Fruit fly (Drosophila melanogaster): ENCODE measurements around the gene eIF5.

DNA sequence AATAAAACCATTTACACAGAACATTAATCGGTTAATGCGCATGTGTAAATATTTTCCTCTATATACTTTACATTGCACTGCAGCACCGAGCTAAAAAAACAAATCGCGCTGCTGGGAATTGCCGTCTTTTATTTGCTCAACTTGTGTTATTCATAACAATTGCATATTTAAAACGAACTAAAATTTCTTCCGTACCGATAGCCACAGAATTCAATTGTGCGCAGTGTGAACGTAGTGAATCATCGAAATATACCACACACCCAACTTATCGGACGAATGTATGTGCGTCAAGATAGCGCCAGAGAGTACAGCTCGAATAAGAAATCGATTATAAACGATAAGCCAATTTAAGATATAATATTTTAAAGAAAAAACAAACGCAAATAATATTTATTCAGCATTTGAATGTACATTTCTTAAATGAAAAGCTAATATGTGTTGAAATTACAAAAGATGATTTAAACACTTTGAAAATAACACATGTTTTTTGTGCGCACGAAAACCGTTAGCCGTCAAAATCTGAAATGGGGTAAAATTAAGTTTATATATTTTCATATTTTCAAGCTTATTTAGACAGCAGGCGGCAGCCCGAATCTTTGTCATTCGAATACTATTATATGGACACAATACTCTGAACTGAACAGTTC lies 13.9 kb upstream of the eIF5 start, which contains the start of the genes vap and CG12698:
- TF ChIP-seq br (GFP tag; optimal IDR thresholded peaks at IDR 0.05) (no peak), dmrt93B (GFP tag; optimal IDR thresholded peaks at IDR 0.05) (no peak), jim (GFP tag; optimal IDR thresholded peaks at IDR 0.05) (no peak), Hnf4 (GFP tag; optimal IDR thresholded peaks at IDR 0.05) (no peak), fru (GFP tag; optimal IDR thresholded peaks at IDR 0.05) (peak; percentile 22), foxo (GFP tag; optimal IDR thresholded peaks at IDR 0.05) (no peak), Rel (GFP tag; optimal IDR thresholded peaks at IDR 0.05) (no peak), Rel (tag; optimal IDR thresholded peaks at IDR 0.05) (no peak), Sp1 (GFP tag; optimal IDR thresholded peaks at IDR 0.05) (no peak)

Measured in whole organism, wandering third instar larva.